Worm (Caenorhabditis elegans) whole organism, late embryonic: ENCODE measurements around the gene F44E7.9.

Experiments
- F13H6.1 ChIP-seq: sonication (generic microtip); optimal IDR thresholded peaks from 2 replicates; lab custom pipeline; 2016; ENCODE audit warnings: missing genetic modification characterization, missing compliant biosample characterization
- K02D7.2 ChIP-seq: sonication (generic microtip); optimal IDR thresholded peaks from 2 replicates; lab custom pipeline; 2017; ENCODE audit warnings: mild to moderate bottlenecking, missing genetic modification characterization, missing compliant biosample characterization
- K09A11.1 ChIP-seq: sonication (generic microtip); optimal IDR thresholded peaks from 2 replicates; lab custom pipeline; 2017; ENCODE audit warnings: antibody characterized with exemption, mild to moderate bottlenecking, missing genetic modification characterization, missing compliant biosample characterization; ENCODE audit not compliant: insufficient read depth
- ahr-1 ChIP-seq: sonication (generic microtip); optimal IDR thresholded peaks from 2 replicates; lab custom pipeline; 2016; ENCODE audit warnings: missing genetic modification characterization, missing compliant biosample characterization
- ama-1 ChIP-seq: fragments of 150-350 bp; optimal IDR thresholded peaks from 2 replicates; lab custom pipeline; 2014
- ceh-14 ChIP-seq: sonication (generic microtip); optimal IDR thresholded peaks from 2 replicates; lab custom pipeline; 2016; ENCODE audit warnings: missing genotype, missing genetic modification characterization, missing compliant biosample characterization
- ceh-18 ChIP-seq: sonication (generic microtip); optimal IDR thresholded peaks from 2 replicates; lab custom pipeline; 2016; ENCODE audit warnings: missing genetic modification characterization, missing compliant biosample characterization
- ceh-24 ChIP-seq: sonication (generic microtip); optimal IDR thresholded peaks from 2 replicates; lab custom pipeline; 2016; ENCODE audit warnings: mild to moderate bottlenecking, missing genetic modification characterization, missing compliant biosample characterization
- ceh-30 ChIP-seq: fragments of 150-350 bp; optimal IDR thresholded peaks from 2 replicates; lab custom pipeline; 2014; ENCODE audit warnings: missing biosample characterization, missing genetic modification characterization
- ceh-31 ChIP-seq: sonication (generic microtip); optimal IDR thresholded peaks from 2 replicates; lab custom pipeline; 2016; ENCODE audit warnings: missing genetic modification characterization, missing compliant biosample characterization
- ceh-45 ChIP-seq: fragments of 200-800 bp; sonication (Bioruptor generic); IDR thresholded peaks from 2 replicates; pipeline ENCODE4 v1.3.6; 2022; ENCODE audit warnings: missing genetic modification reagents, missing genetic modification characterization, missing compliant biosample characterization
- ceh-6 ChIP-seq: fragments of 200-800 bp; sonication (Bioruptor generic); optimal IDR thresholded peaks from 2 replicates; lab custom pipeline; 2018; ENCODE audit warnings: mild to moderate bottlenecking, missing genetic modification characterization, missing compliant biosample characterization
- ceh-9 ChIP-seq: sonication (generic microtip); optimal IDR thresholded peaks from 2 replicates; lab custom pipeline; 2016; ENCODE audit warnings: mild to moderate bottlenecking, missing genetic modification characterization, inconsistent platforms, missing compliant biosample characterization
- dmd-4 ChIP-seq: sonication (generic microtip); optimal IDR thresholded peaks from 2 replicates; lab custom pipeline; 2016; ENCODE audit warnings: borderline replicate concordance, missing genetic modification characterization, missing compliant biosample characterization
- elt-4 ChIP-seq: sonication (generic microtip); optimal IDR thresholded peaks from 2 replicates; lab custom pipeline; 2016; ENCODE audit warnings: missing genetic modification characterization, missing compliant biosample characterization
- ets-4 ChIP-seq: sonication (generic microtip); optimal IDR thresholded peaks from 2 replicates; lab custom pipeline; 2016; ENCODE audit warnings: missing genetic modification characterization, missing compliant biosample characterization
- gmeb-2 ChIP-seq: sonication (generic microtip); optimal IDR thresholded peaks from 2 replicates; lab custom pipeline; 2016; ENCODE audit warnings: missing genetic modification characterization, inconsistent platforms, missing compliant biosample characterization
- hlh-15 ChIP-seq: sonication (generic microtip); optimal IDR thresholded peaks from 2 replicates; lab custom pipeline; 2016; ENCODE audit warnings: missing genetic modification characterization, missing compliant biosample characterization
- nfya-1 ChIP-seq: sonication (generic microtip); optimal IDR thresholded peaks from 2 replicates; lab custom pipeline; 2017; ENCODE audit warnings: missing genetic modification characterization, mild to moderate bottlenecking, missing compliant biosample characterization, antibody characterized with exemption, moderate library complexity
- nhr-232 ChIP-seq: sonication (generic microtip); optimal IDR thresholded peaks from 2 replicates; lab custom pipeline; 2016; ENCODE audit warnings: missing genetic modification characterization, missing compliant biosample characterization
- pat-9 ChIP-seq: fragments of 200-800 bp; sonication (Bioruptor generic); optimal IDR thresholded peaks from 2 replicates; lab custom pipeline; 2018; ENCODE audit warnings: mild to moderate bottlenecking, missing genetic modification characterization, moderate library complexity, missing compliant biosample characterization
- pha-2 ChIP-seq: sonication (generic microtip); optimal IDR thresholded peaks from 2 replicates; lab custom pipeline; 2017; ENCODE audit warnings: mild to moderate bottlenecking, missing genetic modification characterization, missing compliant biosample characterization
- pqm-1 ChIP-seq: sonication (generic microtip); optimal IDR thresholded peaks from 2 replicates; lab custom pipeline; 2016; ENCODE audit warnings: missing genetic modification characterization, missing compliant biosample characterization
- ref-2 ChIP-seq: sonication (generic microtip); optimal IDR thresholded peaks from 2 replicates; lab custom pipeline; 2016; ENCODE audit warnings: missing genetic modification characterization, missing compliant biosample characterization
- rnt-1 ChIP-seq: sonication (generic microtip); optimal IDR thresholded peaks from 2 replicates; lab custom pipeline; 2016; ENCODE audit warnings: missing genetic modification characterization, missing compliant biosample characterization
- syd-9 ChIP-seq: sonication (generic microtip); optimal IDR thresholded peaks from 2 replicates; lab custom pipeline; 2016; ENCODE audit warnings: mild to moderate bottlenecking, missing genetic modification characterization, moderate library complexity, missing compliant biosample characterization
- tbx-7 ChIP-seq: sonication (generic microtip); optimal IDR thresholded peaks from 2 replicates; lab custom pipeline; 2016; ENCODE audit warnings: missing genotype, missing genetic modification characterization, missing compliant biosample characterization
- ttx-3 ChIP-seq: sonication (generic microtip); optimal IDR thresholded peaks from 2 replicates; lab custom pipeline; 2016; ENCODE audit warnings: missing genetic modification reagents, missing genetic modification characterization, missing compliant biosample characterization
- unc-3 ChIP-seq, 2 experiments: fragments of 200-800 bp in 1 of 2; sonication (Bioruptor generic) in 1 of 2; sonication (generic microtip) in 1 of 2; conservative IDR thresholded peaks in 1 of 2; optimal IDR thresholded peaks in 1 of 2; 2 replicates each; pipeline versions ENCODE4 v1.3.6 to Lab custom; 2016 to 2022; ENCODE audit warnings: missing compliant biosample characterization in 2 of 2, missing genetic modification characterization in 2 of 2, missing genetic modification reagents in 1 of 2
- unc-42 ChIP-seq: sonication (generic microtip); optimal IDR thresholded peaks from 2 replicates; lab custom pipeline; 2016; ENCODE audit warnings: missing genotype, missing genetic modification characterization, missing compliant biosample characterization
- unc-86 ChIP-seq: sonication (generic microtip); optimal IDR thresholded peaks from 2 replicates; lab custom pipeline; 2016; ENCODE audit warnings: missing genetic modification characterization, missing compliant biosample characterization
- zip-5 ChIP-seq: sonication (generic microtip); optimal IDR thresholded peaks from 2 replicates; lab custom pipeline; 2016; ENCODE audit warnings: missing genetic modification characterization, missing compliant biosample characterization

F44E7.9 gene

ce11 chrV:5753432-5753831, 37.6 kb upstream of the F44E7.9 start, which contains the start of gene pgph-1:
Gene pgph-1 (minus strand): TSS chrV:5753532.
- no peak for TF ChIP-seq ceh-30 (tag; lab: Kevin White, UChicago)
- no peak for TF ChIP-seq ama-1 (lab: Kevin White, UChicago)
- TF ChIP-seq ceh-14 (tag; lab: Kevin White, UChicago): no peak
- no peak for TF ChIP-seq ceh-9 (tag; lab: Kevin White, UChicago)
- TF ChIP-seq ceh-18 (tag; lab: Kevin White, UChicago): no peak
- no peak for TF ChIP-seq F13H6.1 (tag; lab: Kevin White, UChicago)
- TF ChIP-seq K09A11.1 (tag; lab: Kevin White, UChicago): no peak
- TF ChIP-seq zip-5 (tag; lab: Kevin White, UChicago): no peak
- no peak for TF ChIP-seq ahr-1
- TF ChIP-seq nhr-232 (tag; lab: Kevin White, UChicago): no peak
- no peak for TF ChIP-seq ref-2
- TF ChIP-seq elt-4 (tag; lab: Kevin White, UChicago): no peak
- no peak for TF ChIP-seq rnt-1 (tag; lab: Kevin White, UChicago)
- no peak for TF ChIP-seq unc-3 (GFP tag; conservative IDR thresholded peaks at IDR 0.05; lab: Robert Waterston, UW)
- TF ChIP-seq unc-3 (tag; optimal IDR thresholded peaks at IDR 0.05; lab: Kevin White, UChicago): no peak
- no peak for TF ChIP-seq ceh-45 (GFP tag; lab: Robert Waterston, UW)
- no peak for TF ChIP-seq pat-9
- no peak for TF ChIP-seq ttx-3 (tag; lab: Kevin White, UChicago)

DNA sequence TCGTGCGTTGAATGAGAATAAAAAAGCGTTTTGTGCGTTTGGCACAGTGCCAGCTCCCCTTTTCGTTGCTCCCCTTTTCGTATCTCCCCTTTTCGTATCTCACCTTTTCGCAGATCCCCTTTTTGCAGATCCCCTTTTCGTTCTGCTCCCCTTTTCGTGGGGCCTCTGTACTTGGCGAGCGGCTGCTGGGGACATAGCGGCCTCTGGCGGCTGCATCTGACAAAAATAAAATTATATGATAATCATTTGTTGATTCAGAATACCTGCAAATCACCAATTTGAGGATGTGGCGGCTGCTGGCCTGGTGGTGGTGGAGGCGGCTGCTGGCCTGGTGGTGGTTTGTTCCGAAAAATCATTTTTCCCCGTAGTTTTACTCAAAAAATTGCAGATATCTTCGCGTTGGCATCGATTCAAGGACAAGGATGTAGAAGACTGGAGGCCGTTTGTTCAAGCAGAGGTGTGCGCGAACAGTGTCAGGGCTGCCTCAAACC, 35.8 kb upstream of the F44E7.9 start, which contains the start of gene K09H11.11:
K09H11.11 (minus strand) TSS at position 51 of the 491 bp plus-strand sequence.
- peak; percentile 15 for TF ChIP-seq ceh-31 (tag; lab: Kevin White, UChicago)
- TF ChIP-seq, all 69 proteins: peak for 1; not testable (repeated sequence) for 68

DNA sequence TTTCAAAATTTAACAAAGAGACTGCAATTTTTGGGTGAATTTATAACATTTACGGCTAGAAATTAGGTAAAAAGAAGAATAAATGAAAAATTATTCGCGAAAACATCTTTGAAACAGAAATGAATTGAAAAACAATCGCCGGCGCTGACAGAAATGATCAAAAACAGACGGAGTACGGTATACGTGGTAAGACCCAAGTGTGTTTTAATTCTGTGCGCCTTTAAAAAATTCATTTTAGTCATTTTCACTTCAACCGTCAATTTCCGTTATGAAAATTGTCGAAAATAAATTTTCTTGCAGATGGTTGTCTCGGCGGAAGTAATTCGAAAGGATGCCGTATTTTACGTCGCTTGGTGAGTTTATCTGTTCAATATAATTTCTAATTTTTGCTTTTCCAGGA, 34.8 kb upstream of the F44E7.9 start, which contains the start of gene C53A3.3:
C53A3.3 (plus strand) TSS at position 301 of the 400 bp plus-strand sequence.
- TF ChIP-seq gmeb-2 (tag; lab: Kevin White, UChicago) (no peak), zip-5 (tag; lab: Kevin White, UChicago) (no peak), nfya-1 (tag; lab: Kevin White, UChicago) (no peak), pqm-1 (tag; lab: Kevin White, UChicago) (no peak)

ce11 chrV:5758780-5759179, 32.2 kb upstream of the F44E7.9 start, which contains the start of gene C53A3.4:
Gene C53A3.4 (minus strand): TSS chrV:5758880.
- no peak for TF ChIP-seq ceh-6 (GFP tag; lab: Kevin White, UChicago)
- no peak for TF ChIP-seq hlh-15 (tag; lab: Kevin White, UChicago)
- TF ChIP-seq ceh-24 (tag; lab: Kevin White, UChicago): no peak
- no peak for TF ChIP-seq dmd-4 (tag; lab: Kevin White, UChicago)
- no peak for TF ChIP-seq tbx-7 (tag; lab: Kevin White, UChicago)
- no peak for TF ChIP-seq zip-5 (tag; lab: Kevin White, UChicago)
- no peak for TF ChIP-seq K02D7.2
- TF ChIP-seq unc-86 (tag; lab: Kevin White, UChicago): no peak
- no peak for TF ChIP-seq unc-42 (tag; lab: Kevin White, UChicago)
- TF ChIP-seq, all 69 proteins: peak for 0

DNA sequence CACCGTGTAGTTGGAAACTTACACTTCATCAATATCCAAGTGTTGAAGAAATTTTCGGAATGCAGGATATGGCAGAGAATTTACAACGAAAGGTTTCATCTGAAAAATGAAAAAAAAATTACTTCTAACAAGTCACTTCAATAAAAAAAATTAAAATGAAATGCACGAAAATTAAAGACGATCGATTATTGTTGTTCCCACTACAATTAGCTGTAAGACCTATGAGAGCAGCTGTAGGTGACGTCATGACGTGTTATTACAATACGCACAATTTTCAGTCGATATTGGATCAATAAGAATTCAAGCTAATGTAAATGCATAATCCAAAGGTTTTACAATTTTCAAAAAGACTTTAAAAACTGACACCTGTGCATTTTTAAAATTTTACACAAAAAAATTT, 30.9 kb upstream of the F44E7.9 start, which contains the start of gene C53A3.1:
C53A3.1 (minus strand) TSS at position 101 of the 400 bp plus-strand sequence.
- no peak for TF ChIP-seq ets-4 (tag; lab: Kevin White, UChicago)
- TF ChIP-seq unc-42 (tag; lab: Kevin White, UChicago): no peak
- no peak for TF ChIP-seq syd-9 (tag; lab: Kevin White, UChicago)
- no peak for TF ChIP-seq pha-2 (tag; lab: Kevin White, UChicago)
- TF ChIP-seq K09A11.1 (tag; lab: Kevin White, UChicago): no peak
